Fruit fly (Drosophila melanogaster) whole organism, embryonic: Measurements from ENCODE around the gene CG13029.

Experiments used
- ATbp ChIP-seq: fragments of 200-800 bp; sonication (Bioruptor generic); optimal IDR thresholded peaks from 2 replicates; lab custom pipeline; 2017; ENCODE audit warnings: missing biosample characterization, mild to moderate bottlenecking, missing genetic modification characterization, missing genetic modification reagents
- Aef1 ChIP-seq: fragments of 200-800 bp; sonication (Bioruptor generic); IDR thresholded peaks from 3 replicates; pipeline ENCODE4 v1.3.6; 2022; ENCODE audit warnings: missing biosample characterization, missing genetic modification characterization
- Asciz ChIP-seq: fragments of 200-800 bp; sonication (Bioruptor generic); optimal IDR thresholded peaks from 2 replicates; lab custom pipeline; 2017; ENCODE audit warnings: missing biosample characterization, mild to moderate bottlenecking, missing genetic modification characterization, missing genetic modification reagents
- CG10147 ChIP-seq: fragments of 200-800 bp; sonication (Bioruptor generic); optimal IDR thresholded peaks from 2 replicates; lab custom pipeline; 2019; ENCODE audit warnings: missing biosample characterization, mild to moderate bottlenecking, missing genetic modification characterization, moderate library complexity
- CG10274 ChIP-seq: fragments of 200-800 bp; sonication (Bioruptor generic); optimal IDR thresholded peaks from 3 replicates; lab custom pipeline; 2017; ENCODE audit warnings: missing biosample characterization, mild to moderate bottlenecking, missing genetic modification characterization
- CG10979 ChIP-seq: fragments of 200-800 bp; sonication (Bioruptor generic); optimal IDR thresholded peaks from 2 replicates; lab custom pipeline; 2018; ENCODE audit warnings: missing biosample characterization, mild to moderate bottlenecking, missing genetic modification characterization, moderate library complexity
- CG11695 ChIP-seq: fragments of 200-800 bp; sonication (Bioruptor generic); IDR thresholded peaks from 3 replicates; pipeline ENCODE4 v1.3.6; 2022; ENCODE audit warnings: missing biosample characterization, missing genetic modification characterization
- CG12104 ChIP-seq: fragments of 200-800 bp; sonication (Bioruptor generic); optimal IDR thresholded peaks from 3 replicates; lab custom pipeline; 2016; ENCODE audit warnings: missing biosample characterization, missing genetic modification characterization
- CG12391 ChIP-seq: fragments of 200-800 bp; sonication (Bioruptor generic); optimal IDR thresholded peaks from 3 replicates; lab custom pipeline; 2018; ENCODE audit warnings: missing biosample characterization, mild to moderate bottlenecking, missing genetic modification characterization, moderate library complexity
- CG13424 ChIP-seq: fragments of 200-800 bp; sonication (Bioruptor generic); optimal IDR thresholded peaks from 2 replicates; lab custom pipeline; 2019; ENCODE audit warnings: missing biosample characterization, mild to moderate bottlenecking, missing genetic modification characterization, moderate library complexity
- CG14710 ChIP-seq: fragments of 200-800 bp; sonication (Bioruptor generic); optimal IDR thresholded peaks from 3 replicates; lab custom pipeline; 2019; ENCODE audit warnings: missing biosample characterization, mild to moderate bottlenecking, missing genetic modification characterization, moderate library complexity
- CG14965 ChIP-seq: fragments of 200-800 bp; sonication (Bioruptor generic); optimal IDR thresholded peaks from 2 replicates; lab custom pipeline; 2016; ENCODE audit warnings: missing biosample characterization, missing genetic modification characterization, borderline replicate concordance
- CG15269 ChIP-seq: fragments of 200-800 bp; sonication (Bioruptor generic); optimal IDR thresholded peaks from 2 replicates; lab custom pipeline; 2018; ENCODE audit warnings: missing biosample characterization, mild to moderate bottlenecking, missing genetic modification characterization, moderate library complexity
- CG1602 ChIP-seq: fragments of 200-800 bp; sonication (Bioruptor generic); optimal IDR thresholded peaks from 3 replicates; lab custom pipeline; 2016; ENCODE audit warnings: missing biosample characterization, missing genetic modification characterization
- CG17361 ChIP-seq: fragments of 200-800 bp; sonication (Bioruptor generic); IDR thresholded peaks from 3 replicates; pipeline ENCODE4 v1.3.6; 2022; ENCODE audit warnings: missing biosample characterization, missing genetic modification characterization
- CG17385 ChIP-seq: fragments of 200-800 bp; sonication (Bioruptor generic); optimal IDR thresholded peaks from 3 replicates; lab custom pipeline; 2018; ENCODE audit warnings: missing biosample characterization, mild to moderate bottlenecking, missing genetic modification characterization
- CG17802 ChIP-seq: fragments of 200-800 bp; sonication (Bioruptor generic); optimal IDR thresholded peaks from 2 replicates; lab custom pipeline; 2018; ENCODE audit warnings: missing biosample characterization, mild to moderate bottlenecking, missing genetic modification characterization, moderate library complexity
- CG30403 ChIP-seq: fragments of 200-800 bp; sonication (Bioruptor generic); optimal IDR thresholded peaks from 3 replicates; lab custom pipeline; 2016; ENCODE audit warnings: missing biosample characterization, missing genetic modification characterization
- CG7839 ChIP-seq: fragments of 200-800 bp; sonication (Bioruptor generic); optimal IDR thresholded peaks from 3 replicates; lab custom pipeline; 2018; ENCODE audit warnings: missing biosample characterization, mild to moderate bottlenecking, missing genetic modification characterization, moderate library complexity
- CG8388 ChIP-seq: fragments of 200-800 bp; sonication (Bioruptor generic); optimal IDR thresholded peaks from 2 replicates; lab custom pipeline; 2019; ENCODE audit warnings: missing biosample characterization, mild to moderate bottlenecking, missing genetic modification characterization, moderate library complexity
- CG8924 ChIP-seq: fragments of 200-800 bp; optimal IDR thresholded peaks from 3 replicates; lab custom pipeline; 2019; ENCODE audit warnings: missing biosample characterization, mild to moderate bottlenecking, missing genetic modification characterization, moderate library complexity
- CTCF ChIP-seq: fragments of 200-800 bp; sonication (Bioruptor generic); optimal IDR thresholded peaks from 2 replicates; lab custom pipeline; 2017; ENCODE audit warnings: missing biosample characterization, mild to moderate bottlenecking, missing genetic modification characterization, moderate library complexity
- CoRest ChIP-seq: fragments of 200-800 bp; sonication (Bioruptor generic); optimal IDR thresholded peaks from 3 replicates; lab custom pipeline; 2018; ENCODE audit warnings: missing biosample characterization, mild to moderate bottlenecking, missing genetic modification characterization, moderate library complexity
- CrebB ChIP-seq: fragments of 200-800 bp; sonication (Bioruptor generic); optimal IDR thresholded peaks from 3 replicates; lab custom pipeline; 2018; ENCODE audit warnings: missing biosample characterization, mild to moderate bottlenecking, missing genetic modification characterization
- D19A ChIP-seq: fragments of 200-800 bp; optimal IDR thresholded peaks from 3 replicates; lab custom pipeline; 2019; ENCODE audit warnings: missing biosample characterization, mild to moderate bottlenecking, missing genetic modification characterization, moderate library complexity
- Dbx ChIP-seq: fragments of 200-800 bp; sonication (Bioruptor generic); IDR thresholded peaks from 3 replicates; pipeline ENCODE4 v1.3.6; 2022; ENCODE audit warnings: missing biosample characterization, missing genetic modification characterization
- Deaf1 ChIP-seq: fragments of 200-800 bp; optimal IDR thresholded peaks from 3 replicates; lab custom pipeline; 2019; ENCODE audit warnings: missing biosample characterization, mild to moderate bottlenecking, missing genetic modification characterization, moderate library complexity
- Eip74EF ChIP-seq, 2 experiments: fragments of 200-800 bp in 1 of 2; fragments of >200 bp in 1 of 2; sonication (Bioruptor generic) in 1 of 2; optimal IDR thresholded peaks; 2 replicates each; lab custom pipeline; 2017 to 2019; ENCODE audit warnings: missing biosample characterization in 2 of 2, missing genetic modification characterization in 2 of 2, mild to moderate bottlenecking in 1 of 2, moderate library complexity in 1 of 2
- Ets65A ChIP-seq: fragments of 200-800 bp; sonication (Bioruptor generic); peaks from one replicate; lab custom pipeline; 2016; ENCODE audit warnings: missing biosample characterization, missing genetic modification characterization
- HHEX ChIP-seq: fragments of 200-800 bp; sonication (Bioruptor generic); optimal IDR thresholded peaks from 3 replicates; lab custom pipeline; 2017; ENCODE audit warnings: missing biosample characterization, mild to moderate bottlenecking, missing genetic modification characterization, missing genetic modification reagents
- Meics ChIP-seq: fragments of 200-800 bp; sonication (Bioruptor generic); optimal IDR thresholded peaks from 2 replicates; lab custom pipeline; 2017; ENCODE audit warnings: missing biosample characterization, mild to moderate bottlenecking, missing genetic modification characterization
- Oaz ChIP-seq: fragments of 200-800 bp; sonication (Bioruptor generic); IDR thresholded peaks from 2 replicates; pipeline ENCODE4 v1.3.6; 2022; ENCODE audit warnings: missing biosample characterization, missing genetic modification characterization
- Rfx ChIP-seq: fragments of 200-800 bp; sonication (Bioruptor generic); IDR thresholded peaks from 2 replicates; pipeline ENCODE4 v1.3.6; 2022; ENCODE audit warnings: missing biosample characterization, missing genetic modification characterization
- Ssrp ChIP-seq: fragments of 200-800 bp; sonication (Bioruptor generic); optimal IDR thresholded peaks from 2 replicates; lab custom pipeline; 2018; ENCODE audit warnings: missing biosample characterization, mild to moderate bottlenecking, missing genetic modification characterization, moderate library complexity
- ash1 ChIP-seq: fragments of 200-800 bp; sonication (Bioruptor generic); optimal IDR thresholded peaks from 2 replicates; lab custom pipeline; 2018; ENCODE audit warnings: missing biosample characterization, mild to moderate bottlenecking, missing genetic modification characterization
- az2 ChIP-seq: fragments of 200-800 bp; sonication (Bioruptor generic); optimal IDR thresholded peaks from 3 replicates; lab custom pipeline; 2016; ENCODE audit warnings: missing biosample characterization, missing genetic modification characterization
- bigmax ChIP-seq: fragments of 200-800 bp; sonication (Bioruptor generic); optimal IDR thresholded peaks from 2 replicates; lab custom pipeline; 2018; ENCODE audit warnings: missing biosample characterization, mild to moderate bottlenecking, missing genetic modification characterization
- cwo ChIP-seq: fragments of 200-800 bp; sonication (Bioruptor generic); optimal IDR thresholded peaks from 3 replicates; lab custom pipeline; 2017; ENCODE audit warnings: missing biosample characterization, missing genetic modification characterization, mild to moderate bottlenecking, moderate library complexity, missing genetic modification reagents
- dmrt99B ChIP-seq: fragments of 200-800 bp; sonication (Bioruptor generic); optimal IDR thresholded peaks from 2 replicates; lab custom pipeline; 2018; ENCODE audit warnings: missing biosample characterization, mild to moderate bottlenecking, missing genetic modification characterization, moderate library complexity
- eve ChIP-seq, 2 experiments: fragments of >200 bp; optimal IDR thresholded peaks; 2 replicates each; lab custom pipeline; 2017; ENCODE audit warnings: missing biosample characterization in 2 of 2, missing genetic modification characterization in 2 of 2
- luna ChIP-seq: fragments of 200-800 bp; sonication (Bioruptor generic); optimal IDR thresholded peaks from 2 replicates; lab custom pipeline; 2016; ENCODE audit warnings: missing biosample characterization, missing genetic modification characterization
- odd ChIP-seq: fragments of 200-800 bp; sonication (Bioruptor generic); optimal IDR thresholded peaks from 2 replicates; lab custom pipeline; 2017; ENCODE audit warnings: missing biosample characterization, mild to moderate bottlenecking, missing genetic modification characterization
- pita ChIP-seq: fragments of 200-800 bp; sonication (Bioruptor generic); optimal IDR thresholded peaks from 2 replicates; lab custom pipeline; 2017; ENCODE audit warnings: missing biosample characterization, mild to moderate bottlenecking, missing genetic modification characterization
- ro ChIP-seq: fragments of 200-800 bp; sonication (Bioruptor generic); IDR thresholded peaks from 2 replicates; pipeline ENCODE4 v1.3.6; 2022; ENCODE audit warnings: missing biosample characterization, missing genetic modification characterization
- sug ChIP-seq: fragments of 200-800 bp; optimal IDR thresholded peaks from 2 replicates; lab custom pipeline; 2019; ENCODE audit warnings: missing biosample characterization, mild to moderate bottlenecking, missing genetic modification characterization, moderate library complexity
- tin ChIP-seq: fragments of 200-800 bp; sonication (Bioruptor generic); optimal IDR thresholded peaks from 3 replicates; lab custom pipeline; 2016; ENCODE audit warnings: missing biosample characterization, missing genetic modification characterization
- ttk ChIP-seq: fragments of 200-800 bp; sonication (Bioruptor generic); IDR thresholded peaks from 2 replicates; pipeline ENCODE4 v2.1.2; 2022; ENCODE audit warnings: missing biosample characterization, missing genetic modification characterization
- unc-4 ChIP-seq: fragments of 200-800 bp; sonication (Bioruptor generic); IDR thresholded peaks from 2 replicates; pipeline ENCODE4 v1.3.6; 2022; ENCODE audit warnings: missing biosample characterization, missing genetic modification characterization; ENCODE audit not compliant: partially characterized antibody
- unpg ChIP-seq: fragments of 200-800 bp; sonication (Bioruptor generic); optimal IDR thresholded peaks from 3 replicates; lab custom pipeline; 2018; ENCODE audit warnings: missing biosample characterization, mild to moderate bottlenecking, missing genetic modification characterization, moderate library complexity
- usp ChIP-seq: fragments of >200 bp; optimal IDR thresholded peaks from 2 replicates; lab custom pipeline; 2017; ENCODE audit warnings: missing biosample characterization, missing genetic modification characterization

CG13029 gene

dm6 chr3L:16870723-16871137 lies 10.3 kb downstream of the CG13029 start (continued):
- TF ChIP-seq CG11695 (0 out of 3 replicates have a peak, but pooled peaks have one; percentile 22), sug (no peak), luna (GFP tag; lab: Kevin White, UChicago) (no peak), CG14710 (tag; lab: Kevin White, UChicago) (peak; percentile 16), Oaz (GFP tag; lab: Robert Waterston, UW) (no peak), dmrt99B (tag; lab: Kevin White, UChicago) (peak; percentile 53), az2 (peak; percentile 8), bigmax (no peak), CG10979 (tag; lab: Kevin White, UChicago) (peak; percentile 47), Ssrp (tag; lab: Kevin White, UChicago) (peak; percentile 11), CG30403 (GFP tag; lab: Kevin White, UChicago) (peak; percentile 43), Dbx (GFP tag; lab: Robert Waterston, UW) (0 out of 3 replicates have a peak, but pooled peaks have one; percentile 7), CG13424 (tag; lab: Kevin White, UChicago) (peak; percentile 28), ATbp (GFP tag; lab: Kevin White, UChicago) (peak; percentile 42), Ets65A (GFP tag; lab: Kevin White, UChicago) (peak; percentile 75), pita (GFP tag; lab: Kevin White, UChicago) (no peak), ro (GFP tag; lab: Robert Waterston, UW) (no peak), CG10147 (GFP tag; lab: Kevin White, UChicago) (peak; percentile 39), ash1 (no peak), Asciz (GFP tag; lab: Kevin White, UChicago) (peak; percentile 16), unpg (GFP tag; lab: Kevin White, UChicago) (peak; percentile 32), CrebB (tag; lab: Kevin White, UChicago) (peak; percentile 20), usp (GFP tag; lab: Kevin White, UChicago) (no peak), cwo (GFP tag; lab: Kevin White, UChicago) (peak; percentile 18), CG14965 (GFP tag; lab: Kevin White, UChicago) (no peak), tin (GFP tag; lab: Kevin White, UChicago) (no peak), Eip74EF (GFP tag; optimal IDR thresholded peaks at IDR 0.05; lab: Kevin White, UChicago) (peak in 1 of 2 experiments; percentile 44), CoRest (tag; lab: Kevin White, UChicago) (peak; percentile 35), CG10274 (GFP tag; lab: Kevin White, UChicago) (peak; percentile 7), HHEX (GFP tag; lab: Kevin White, UChicago) (peak; percentile 56), CG8924 (tag; lab: Kevin White, UChicago) (peak; percentile 48), Deaf1 (tag; lab: Kevin White, UChicago) (peak; percentile 12), Rfx (0 out of 2 replicates have a peak, but pooled peaks have one; percentile 8), CG12104 (GFP tag; lab: Kevin White, UChicago) (peak; percentile 33), CG17802 (tag; lab: Kevin White, UChicago) (no peak), eve (GFP tag; optimal IDR thresholded peaks at IDR 0.05; lab: Kevin White, UChicago) (peak in 1 of 2 experiments; percentile 25), D19A (tag; lab: Kevin White, UChicago) (peak; percentile 29), CG12391 (tag; lab: Kevin White, UChicago) (peak; percentile 41), CTCF (GFP tag; lab: Kevin White, UChicago) (peak; percentile 14), CG17361 (GFP tag; lab: Robert Waterston, UW) (peak; percentile 47; the same call in 2 of the 3 replicates), CG17385 (GFP tag; lab: Kevin White, UChicago) (no peak), CG7839 (peak; percentile 50), unc-4 (no peak), Meics (GFP tag; lab: Kevin White, UChicago) (peak; percentile 30), ttk (GFP tag; lab: Robert Waterston, UW) (no peak), CG8388 (peak; percentile 14), CG15269 (tag; lab: Kevin White, UChicago) (peak; percentile 19), CG1602 (peak; percentile 18), Aef1 (no peak), odd (no peak)
